Worm (Caenorhabditis elegans): ENCODE measurements around the gene W06F12.2.

DNA sequence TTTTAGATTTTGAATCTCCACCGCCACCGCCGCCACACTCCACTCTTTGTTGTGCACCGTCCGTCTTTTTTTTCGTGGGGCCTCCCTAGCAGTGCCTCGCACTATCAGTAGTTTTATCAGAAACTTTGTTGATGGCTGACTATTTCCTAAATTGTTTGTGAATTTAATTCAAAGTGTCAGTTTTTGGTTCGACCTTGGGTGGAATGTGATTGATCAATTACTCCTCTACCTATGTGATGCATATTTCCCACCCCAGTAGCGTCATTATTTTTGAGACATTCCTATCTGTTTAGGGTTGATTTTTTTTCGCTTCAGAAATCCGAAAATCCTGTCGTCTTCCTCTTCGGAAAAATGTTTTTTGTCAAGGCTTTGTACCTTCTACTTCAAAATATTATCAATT lies 20.8 kb downstream of the W06F12.2 start:
- TF ChIP-seq dao-5 (tag; optimal IDR thresholded peaks at IDR 0.05) (no peak), him-1 (tag; optimal IDR thresholded peaks at IDR 0.05) (no peak), W03F9.2 (tag; optimal IDR thresholded peaks at IDR 0.05) (no peak)
